Fruit fly (Drosophila melanogaster) whole organism, adult: Measurements from ENCODE around the gene Rcd-1.

Experiments
- CG11617 ChIP-seq: fragments of 200-800 bp; sonication (Bioruptor generic); optimal IDR thresholded peaks from 2 replicates; lab custom pipeline; 2017; ENCODE audit warnings: mild to moderate bottlenecking, missing biosample characterization, missing genetic modification reagents, missing genetic modification characterization
- CG1620 ChIP-seq: fragments of 200-800 bp; sonication (Bioruptor generic); optimal IDR thresholded peaks from 2 replicates; lab custom pipeline; 2016; ENCODE audit warnings: missing biosample characterization, missing genetic modification characterization
- CG33017 ChIP-seq: fragments of 200-800 bp; sonication (Bioruptor generic); optimal IDR thresholded peaks from 2 replicates; lab custom pipeline; 2018; ENCODE audit warnings: missing biosample characterization, mild to moderate bottlenecking, missing genetic modification characterization, moderate library complexity
- CG5204 ChIP-seq: fragments of 200-800 bp; sonication (Bioruptor generic); optimal IDR thresholded peaks from 2 replicates; lab custom pipeline; 2016; ENCODE audit warnings: missing biosample characterization, missing genetic modification characterization
- Crg-1 ChIP-seq: fragments of 200-800 bp; sonication (Bioruptor generic); optimal IDR thresholded peaks from 2 replicates; lab custom pipeline; 2016; ENCODE audit warnings: missing biosample characterization, missing genetic modification characterization
- kay ChIP-seq: fragments of 200-800 bp; sonication (Bioruptor generic); peaks from one replicate; lab custom pipeline; 2016; ENCODE audit warnings: missing biosample characterization, missing genetic modification characterization, borderline replicate concordance

DNA sequence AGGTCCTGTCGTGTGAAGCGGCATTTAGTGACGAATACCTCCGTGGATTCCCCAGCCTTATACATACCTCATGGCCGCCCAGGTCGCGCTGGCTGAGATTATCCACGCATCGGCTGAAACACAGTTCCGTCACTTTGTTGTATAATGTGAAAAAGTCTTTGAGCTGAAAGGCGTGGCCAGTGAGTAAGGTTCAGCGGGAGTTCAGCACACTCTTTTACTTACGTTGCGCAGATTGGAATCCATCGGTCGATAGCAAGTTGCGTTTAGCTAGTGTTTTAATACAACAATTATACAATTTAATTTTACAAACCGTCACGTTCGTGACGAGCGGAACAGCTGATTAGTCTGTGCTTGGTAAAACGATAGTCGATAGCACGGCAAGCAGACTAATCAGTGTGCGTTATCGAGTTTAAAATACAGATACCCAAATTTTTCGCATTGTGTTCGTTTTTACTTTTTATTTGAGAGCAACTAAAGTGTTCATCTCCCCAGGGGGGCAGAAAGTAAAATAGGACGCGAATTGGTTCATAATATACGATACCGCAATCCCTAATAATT, 20.3 kb upstream of the Rcd-1 start, which contains the start of the genes Pstk and Tim9b:
- TF ChIP-seq Crg-1 (GFP tag; lab: Kevin White, UChicago) (no peak), CG1620 (no peak), CG33017 (no peak), kay (GFP tag; lab: Kevin White, UChicago) (no peak), CG5204 (GFP tag; lab: Kevin White, UChicago) (no peak), CG11617 (GFP tag; lab: Kevin White, UChicago) (no peak)
